Worm (Caenorhabditis elegans): ENCODE results near the gene srlf-33.

The srlf-33 gene

DNA sequence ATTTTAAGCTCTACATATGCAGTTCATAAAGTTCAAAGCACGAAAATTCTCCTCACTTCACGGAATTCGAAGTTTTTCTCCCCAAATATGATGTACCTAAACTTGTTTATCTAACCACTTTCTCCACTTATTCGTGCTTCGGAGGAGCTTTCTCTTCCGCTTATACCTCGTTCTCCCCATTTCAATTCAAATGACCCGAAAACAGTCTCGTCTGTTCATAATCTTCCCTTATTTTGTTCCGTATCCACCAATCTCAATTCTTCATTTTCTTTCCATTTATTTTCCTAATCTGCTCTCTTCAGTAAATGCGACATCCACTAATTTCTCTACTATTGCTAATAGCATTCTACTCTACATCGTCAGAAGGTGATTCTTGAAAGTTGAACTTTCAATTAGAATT lies 39.9 kb downstream of the srlf-33 start, which contains the start of gene let-653:
Gene let-653, plus strand, starts transcription at position 301 of the 400 bp plus-strand sequence.
- TF ChIP-seq lin-54 (GFP tag; optimal IDR thresholded peaks at IDR 0.05) (no peak), ccch-3 (GFP tag; optimal IDR thresholded peaks at IDR 0.05) (no peak), bed-2 (GFP tag; IDR thresholded peaks at IDR 0.05) (no peak), ceh-27 (GFP tag; optimal IDR thresholded peaks at IDR 0.05) (no peak)

DNA sequence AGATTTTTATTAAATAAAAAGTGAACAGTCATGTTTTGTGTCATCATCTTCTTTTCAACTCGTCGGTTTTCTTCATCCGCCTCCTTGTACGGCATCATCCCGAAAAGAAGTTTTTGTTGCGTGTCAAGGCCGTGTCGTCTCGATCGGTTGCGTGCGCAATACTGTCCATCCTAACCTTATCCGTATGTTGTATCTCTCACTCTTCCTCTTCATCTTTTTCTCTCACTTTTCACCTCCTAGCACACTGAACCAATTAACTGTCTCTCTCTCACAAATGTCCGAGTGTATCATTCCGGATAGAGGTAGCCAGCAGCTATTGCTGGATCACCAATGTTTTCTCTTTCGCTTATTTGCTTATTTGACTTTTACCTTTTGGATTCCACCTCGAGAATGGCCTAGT lies 41.8 kb downstream of the srlf-33 start:
- no peak for TF ChIP-seq mes-4 (tag; optimal IDR thresholded peaks at IDR 0.05)
- no peak for TF ChIP-seq xnd-1 (tag; optimal IDR thresholded peaks at IDR 0.05)

DNA sequence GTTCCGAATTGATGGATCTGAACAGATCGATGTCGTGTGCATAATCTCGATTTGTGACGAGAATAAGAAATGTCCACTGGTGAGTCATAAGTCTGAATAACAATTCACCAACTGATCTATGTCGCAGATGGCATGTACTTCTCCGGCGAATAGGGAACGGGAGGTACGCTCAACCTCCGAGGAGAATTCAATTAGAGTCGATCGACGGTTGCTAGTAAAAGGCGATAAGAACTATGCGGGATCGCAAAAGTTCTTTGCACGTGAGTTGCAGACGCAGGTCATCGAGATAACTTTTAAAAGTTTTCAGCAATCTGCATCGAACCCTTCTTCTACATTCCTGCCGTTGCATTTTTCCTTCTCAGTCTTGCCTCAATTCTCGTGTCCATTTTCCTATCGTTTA lies 42.7 kb downstream of the srlf-33 start:
- TF ChIP-seq attf-3 (GFP tag; conservative IDR thresholded peaks at IDR 0.05) = no peak
- no peak for TF ChIP-seq madf-6 (GFP tag; IDR thresholded peaks at IDR 0.05)
- TF ChIP-seq mxl-1 (tag; optimal IDR thresholded peaks at IDR 0.05) = no peak
- TF ChIP-seq zfh-2 (GFP tag; conservative IDR thresholded peaks at IDR 0.05) = no peak
- TF ChIP-seq mel-28 (tag; optimal IDR thresholded peaks at IDR 0.05; ENCODE audit: borderline replicate concordance) = no peak
- no peak for TF ChIP-seq F52B5.7 (tag; optimal IDR thresholded peaks at IDR 0.05)
- no peak for TF ChIP-seq hsf-1 (GFP tag; IDR thresholded peaks at IDR 0.05)
- TF ChIP-seq dpl-1 (GFP tag; optimal IDR thresholded peaks at IDR 0.05) = no peak

DNA sequence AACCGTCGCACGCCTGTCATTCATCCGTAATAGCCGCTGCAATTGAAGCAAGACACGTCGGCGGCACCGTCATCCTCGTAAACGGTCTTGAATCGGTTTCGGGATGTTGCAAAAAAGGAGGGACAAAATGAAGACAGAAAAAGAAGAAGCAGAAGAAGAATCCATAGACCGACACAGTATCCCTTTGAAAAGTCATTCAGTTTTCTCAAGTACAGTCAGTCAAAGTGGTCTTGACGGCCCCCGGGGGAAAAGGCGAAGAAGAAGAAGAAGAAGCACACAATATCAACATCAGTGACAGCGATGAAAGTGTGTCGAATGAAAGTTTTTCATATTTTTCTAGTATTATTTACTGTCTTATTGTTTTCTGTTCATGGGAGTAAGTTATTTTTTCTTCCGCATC lies 47.0 kb downstream of the srlf-33 start, which contains the start of gene cutl-27:
Gene cutl-27, plus strand, starts transcription at position 301 of the 400 bp plus-strand sequence.
- TF ChIP-seq him-1 (tag; optimal IDR thresholded peaks at IDR 0.05) (no peak), sea-2 (GFP tag; IDR thresholded peaks at IDR 0.05) (no peak), zfh-2 (GFP tag; conservative IDR thresholded peaks at IDR 0.05) (no peak), dpl-1 (GFP tag; optimal IDR thresholded peaks at IDR 0.05) (no peak), lin-40 (tag; optimal IDR thresholded peaks at IDR 0.05) (no peak), unc-130 (GFP tag; optimal IDR thresholded peaks at IDR 0.05) (no peak), F55B11.4 (tag; optimal IDR thresholded peaks at IDR 0.05; ENCODE audit: borderline replicate concordance, insufficient read depth) (no peak), Y67H2A.10 (GFP tag; conservative IDR thresholded peaks at IDR 0.05) (no peak)

DNA sequence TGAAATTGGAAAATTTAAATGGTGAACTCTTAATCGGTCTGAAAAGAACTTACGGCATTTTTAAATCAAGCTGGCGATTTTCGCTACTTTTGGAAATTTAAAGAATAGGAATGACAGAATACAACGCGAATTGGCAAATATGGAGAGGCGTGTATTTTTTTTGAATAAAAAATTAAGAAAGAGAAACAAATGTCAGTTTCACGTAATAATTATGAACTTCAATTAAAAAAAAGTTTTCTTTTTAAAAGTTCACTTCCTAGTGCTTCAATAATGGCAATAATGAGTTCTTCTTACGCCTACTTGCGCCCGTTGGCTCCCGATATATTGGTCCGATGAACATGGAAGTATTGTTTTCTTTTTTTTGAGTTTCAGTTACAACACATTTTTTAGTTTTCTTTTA lies 47.6 kb downstream of the srlf-33 start, which contains the start of gene pph-2:
Gene pph-2, minus strand, starts transcription at position 101 of the 400 bp plus-strand sequence.
- TF ChIP-seq ztf-6 (GFP tag; IDR thresholded peaks at IDR 0.05) (no peak), lag-1 (GFP tag; IDR thresholded peaks at IDR 0.05) (no peak), ztf-22 (GFP tag; optimal IDR thresholded peaks at IDR 0.05) (no peak), let-607 (tag; optimal IDR thresholded peaks at IDR 0.05) (no peak), F55B11.4 (tag; optimal IDR thresholded peaks at IDR 0.05; ENCODE audit: borderline replicate concordance, insufficient read depth) (no peak), somi-1 (GFP tag; optimal IDR thresholded peaks at IDR 0.05) (no peak), C06A6.2 (GFP tag; conservative IDR thresholded peaks at IDR 0.05) (no peak), K11D2.4 (GFP tag; IDR thresholded peaks at IDR 0.05) (no peak), pha-4 (tag; optimal IDR thresholded peaks at IDR 0.05) (no peak), lin-54 (GFP tag; optimal IDR thresholded peaks at IDR 0.05) (no peak), tbx-9 (tag; optimal IDR thresholded peaks at IDR 0.05; ENCODE audit: borderline replicate concordance) (no peak), zfh-2 (GFP tag; conservative IDR thresholded peaks at IDR 0.05) (no peak), dpl-1 (GFP tag; optimal IDR thresholded peaks at IDR 0.05) (no peak), F23B12.7 (tag; optimal IDR thresholded peaks at IDR 0.05; ENCODE audit: insufficient read depth) (no peak), lir-1 (GFP tag; conservative IDR thresholded peaks at IDR 0.05) (no peak), mcd-1 (GFP tag; IDR thresholded peaks at IDR 0.05) (no peak), nhr-179 (tag; optimal IDR thresholded peaks at IDR 0.05) (no peak), lin-40 (tag; optimal IDR thresholded peaks at IDR 0.05) (no peak), sptf-2 (GFP tag; optimal IDR thresholded peaks at IDR 0.05) (no peak), F52B5.7 (tag; optimal IDR thresholded peaks at IDR 0.05) (no peak)
